Worm (Caenorhabditis elegans): Measurements from ENCODE around the gene F55A11.7.

- TF ChIP-seq W03F9.2 (tag; optimal IDR thresholded peaks at IDR 0.05) (no peak), him-1 (tag; optimal IDR thresholded peaks at IDR 0.05) (no peak), dao-5 (tag; optimal IDR thresholded peaks at IDR 0.05) (no peak)
Measured at ce11 chrV:11818786-11819185, 31.5 kb upstream of the F55A11.7 start.

Measured in whole organism, L4/young adult.